Fruit fly (Drosophila melanogaster) whole organism, embryonic: ENCODE data around the gene eIF4E6.

Experiments
- Asciz ChIP-seq: fragments of 200-800 bp; sonication (Bioruptor generic); optimal IDR thresholded peaks from 2 replicates; lab custom pipeline; 2017; ENCODE audit warnings: missing biosample characterization, mild to moderate bottlenecking, missing genetic modification characterization, missing genetic modification reagents
- Atf3 ChIP-seq: fragments of 200-800 bp; sonication (Bioruptor generic); optimal IDR thresholded peaks from 3 replicates; lab custom pipeline; 2016; ENCODE audit warnings: missing biosample characterization, missing genetic modification characterization
- CG1233 ChIP-seq: fragments of 200-800 bp; sonication (Bioruptor generic); optimal IDR thresholded peaks from 4 replicates; lab custom pipeline; 2018; ENCODE audit warnings: missing biosample characterization, mild to moderate bottlenecking, missing genetic modification characterization
- CG14441 ChIP-seq: fragments of 200-800 bp; sonication (Bioruptor generic); IDR thresholded peaks from 2 replicates; pipeline ENCODE4 v1.3.6; 2022; ENCODE audit warnings: missing biosample characterization, missing genetic modification characterization
- CG15269 ChIP-seq: fragments of 200-800 bp; sonication (Bioruptor generic); optimal IDR thresholded peaks from 2 replicates; lab custom pipeline; 2018; ENCODE audit warnings: missing biosample characterization, mild to moderate bottlenecking, missing genetic modification characterization, moderate library complexity
- CG1529 ChIP-seq: fragments of 200-800 bp; sonication (Bioruptor generic); optimal IDR thresholded peaks from 3 replicates; lab custom pipeline; 2018; ENCODE audit warnings: missing biosample characterization, missing genetic modification characterization
- CG15514 ChIP-seq: fragments of 200-800 bp; sonication (Bioruptor generic); optimal IDR thresholded peaks from 3 replicates; lab custom pipeline; 2017; ENCODE audit warnings: missing biosample characterization, missing genetic modification characterization, mild to moderate bottlenecking, moderate library complexity, missing genetic modification reagents
- CG15696 ChIP-seq: fragments of 200-800 bp; sonication (Bioruptor generic); optimal IDR thresholded peaks from 2 replicates; lab custom pipeline; 2019; ENCODE audit warnings: missing biosample characterization, mild to moderate bottlenecking, missing genetic modification characterization, moderate library complexity
- CG1647 ChIP-seq: fragments of 200-800 bp; sonication (Bioruptor generic); optimal IDR thresholded peaks from 3 replicates; lab custom pipeline; 2016; ENCODE audit warnings: missing biosample characterization, missing genetic modification characterization
- CG17359 ChIP-seq: fragments of 200-800 bp; sonication (Bioruptor generic); optimal IDR thresholded peaks from 3 replicates; lab custom pipeline; 2018; ENCODE audit warnings: missing biosample characterization, mild to moderate bottlenecking, missing genetic modification characterization, moderate library complexity
- CG17361 ChIP-seq: fragments of 200-800 bp; sonication (Bioruptor generic); IDR thresholded peaks from 3 replicates; pipeline ENCODE4 v1.3.6; 2022; ENCODE audit warnings: missing biosample characterization, missing genetic modification characterization
- CG17385 ChIP-seq: fragments of 200-800 bp; sonication (Bioruptor generic); optimal IDR thresholded peaks from 3 replicates; lab custom pipeline; 2018; ENCODE audit warnings: missing biosample characterization, mild to moderate bottlenecking, missing genetic modification characterization
- CG17612 ChIP-seq: fragments of 200-800 bp; sonication (Bioruptor generic); IDR thresholded peaks from 2 replicates; pipeline ENCODE4 v1.3.6; 2022; ENCODE audit warnings: missing biosample characterization, missing genetic modification characterization
- CG18011 ChIP-seq: fragments of 200-800 bp; sonication (Bioruptor generic); optimal IDR thresholded peaks from 2 replicates; lab custom pipeline; 2017; ENCODE audit warnings: missing biosample characterization, missing genetic modification characterization, mild to moderate bottlenecking, moderate library complexity, missing genotype
- CG18476 ChIP-seq: fragments of 200-800 bp; sonication (Bioruptor generic); optimal IDR thresholded peaks from 2 replicates; lab custom pipeline; 2016; ENCODE audit warnings: missing biosample characterization, mild to moderate bottlenecking, missing genetic modification characterization
- CG2875 ChIP-seq: fragments of 200-800 bp; sonication (Bioruptor generic); optimal IDR thresholded peaks from 2 replicates; lab custom pipeline; 2017; ENCODE audit warnings: missing biosample characterization, mild to moderate bottlenecking, missing genetic modification characterization, missing genetic modification reagents
- CG34224 ChIP-seq: fragments of 200-800 bp; sonication (Bioruptor generic); IDR thresholded peaks from 3 replicates; pipeline ENCODE4 v1.3.6; 2022; ENCODE audit warnings: missing biosample characterization, missing genetic modification characterization; ENCODE audit not compliant: partially characterized antibody
- CG43689 ChIP-seq: fragments of 200-800 bp; sonication (Bioruptor generic); IDR thresholded peaks from 2 replicates; pipeline ENCODE4 v1.3.6; 2022; ENCODE audit warnings: missing biosample characterization, missing genetic modification characterization
- CG7786 ChIP-seq: fragments of 200-800 bp; sonication (Bioruptor generic); optimal IDR thresholded peaks from 2 replicates; lab custom pipeline; 2016; ENCODE audit warnings: missing biosample characterization, missing genetic modification characterization
- CG7839 ChIP-seq: fragments of 200-800 bp; sonication (Bioruptor generic); optimal IDR thresholded peaks from 3 replicates; lab custom pipeline; 2018; ENCODE audit warnings: missing biosample characterization, mild to moderate bottlenecking, missing genetic modification characterization, moderate library complexity
- CG8388 ChIP-seq: fragments of 200-800 bp; sonication (Bioruptor generic); optimal IDR thresholded peaks from 2 replicates; lab custom pipeline; 2019; ENCODE audit warnings: missing biosample characterization, mild to moderate bottlenecking, missing genetic modification characterization, moderate library complexity
- Chrac-16 ChIP-seq: fragments of 200-800 bp; sonication (Bioruptor generic); optimal IDR thresholded peaks from 3 replicates; lab custom pipeline; 2016; ENCODE audit warnings: missing biosample characterization, missing genetic modification characterization
- Dip2 ChIP-seq: fragments of 200-800 bp; sonication (Bioruptor generic); IDR thresholded peaks from 2 replicates; pipeline ENCODE4 v1.3.6; 2022; ENCODE audit warnings: missing biosample characterization, missing genetic modification characterization
- Drgx ChIP-seq: fragments of 200-800 bp; sonication (Bioruptor generic); IDR thresholded peaks from 2 replicates; pipeline ENCODE4 v1.3.6; 2022; ENCODE audit warnings: missing biosample characterization, missing genetic modification characterization
- E2f1 ChIP-seq: fragments of 200-800 bp; sonication (Bioruptor generic); IDR thresholded peaks from 2 replicates; pipeline ENCODE4 v1.3.6; 2022; ENCODE audit warnings: missing biosample characterization, missing genetic modification characterization
- Ets97D ChIP-seq: fragments of 200-800 bp; sonication (Bioruptor generic); optimal IDR thresholded peaks from 3 replicates; lab custom pipeline; 2016; ENCODE audit warnings: missing biosample characterization, missing genetic modification characterization
- HmgD ChIP-seq: fragments of 200-800 bp; sonication (Bioruptor generic); optimal IDR thresholded peaks from 3 replicates; lab custom pipeline; 2016; ENCODE audit warnings: missing biosample characterization, missing genetic modification characterization
- Hr51 ChIP-seq, 2 experiments: fragments of 200-800 bp; sonication (Bioruptor generic); optimal IDR thresholded peaks; 2 replicates in 1 of 2; 3 replicates in 1 of 2; lab custom pipeline; 2016 to 2018; ENCODE audit warnings: missing biosample characterization in 2 of 2, missing genetic modification characterization in 2 of 2, mild to moderate bottlenecking in 1 of 2, moderate library complexity in 1 of 2
- Pdp1 ChIP-seq, 2 experiments: fragments of 200-800 bp; sonication (Bioruptor generic); optimal IDR thresholded peaks; 3 replicates each; lab custom pipeline; 2016; ENCODE audit warnings: missing biosample characterization in 2 of 2, missing genetic modification characterization in 2 of 2, mild to moderate bottlenecking in 1 of 2, moderate library complexity in 1 of 2
- Ptx1 ChIP-seq: fragments of 200-800 bp; sonication (Bioruptor generic); IDR thresholded peaks from 2 replicates; pipeline ENCODE4 v1.3.6; 2022; ENCODE audit warnings: missing biosample characterization, missing genetic modification characterization
- Vsx1 ChIP-seq: fragments of 200-800 bp; sonication (Bioruptor generic); optimal IDR thresholded peaks from 2 replicates; lab custom pipeline; 2017; ENCODE audit warnings: missing biosample characterization, mild to moderate bottlenecking, missing genetic modification characterization, missing genetic modification reagents
- amos ChIP-seq: fragments of 200-800 bp; sonication (Bioruptor generic); IDR thresholded peaks from 2 replicates; pipeline ENCODE4 v1.3.6; 2022; ENCODE audit warnings: missing biosample characterization, missing genetic modification characterization; ENCODE audit not compliant: partially characterized antibody
- bigmax ChIP-seq: fragments of 200-800 bp; sonication (Bioruptor generic); optimal IDR thresholded peaks from 2 replicates; lab custom pipeline; 2018; ENCODE audit warnings: missing biosample characterization, mild to moderate bottlenecking, missing genetic modification characterization
- cg ChIP-seq: fragments of 200-800 bp; sonication (Bioruptor generic); optimal IDR thresholded peaks from 3 replicates; lab custom pipeline; 2019; ENCODE audit warnings: missing biosample characterization, mild to moderate bottlenecking, missing genetic modification characterization, moderate library complexity
- dysf ChIP-seq: fragments of 200-800 bp; sonication (Bioruptor generic); IDR thresholded peaks from 3 replicates; pipeline ENCODE4 v1.3.6; 2022; ENCODE audit warnings: missing biosample characterization, missing genetic modification characterization
- fd96Cb ChIP-seq: fragments of 200-800 bp; sonication (Bioruptor generic); optimal IDR thresholded peaks from 2 replicates; lab custom pipeline; 2018; ENCODE audit warnings: missing biosample characterization, mild to moderate bottlenecking, missing genetic modification characterization, moderate library complexity
- fu2 ChIP-seq: fragments of 200-800 bp; sonication (Bioruptor generic); optimal IDR thresholded peaks from 2 replicates; lab custom pipeline; 2016; ENCODE audit warnings: missing biosample characterization, missing genetic modification characterization
- gsb ChIP-seq: fragments of 200-800 bp; sonication (Bioruptor generic); IDR thresholded peaks from 2 replicates; pipeline ENCODE4 v1.3.6; 2022; ENCODE audit warnings: missing biosample characterization, missing genetic modification characterization
- hkb ChIP-seq, 2 experiments: fragments of 200-800 bp in 1 of 2; fragments of >200 bp in 1 of 2; sonication (Bioruptor generic) in 1 of 2; IDR thresholded peaks in 1 of 2; optimal IDR thresholded peaks in 1 of 2; 2 replicates each; pipeline versions ENCODE4 v1.3.6 to Lab custom; 2017 to 2022; ENCODE audit warnings: missing biosample characterization in 1 of 2, missing genetic modification characterization in 1 of 2
- nerfin-1 ChIP-seq: fragments of 200-800 bp; sonication (Bioruptor generic); optimal IDR thresholded peaks from 3 replicates; lab custom pipeline; 2019; ENCODE audit warnings: missing biosample characterization, mild to moderate bottlenecking, missing genetic modification characterization, moderate library complexity
- phol ChIP-seq: fragments of 200-800 bp; sonication (Bioruptor generic); optimal IDR thresholded peaks from 3 replicates; lab custom pipeline; 2018; ENCODE audit warnings: missing biosample characterization, mild to moderate bottlenecking, missing genetic modification characterization, moderate library complexity
- pum ChIP-seq: fragments of 200-800 bp; sonication (Bioruptor generic); optimal IDR thresholded peaks from 2 replicates; lab custom pipeline; 2016; ENCODE audit warnings: missing biosample characterization, missing genetic modification characterization
- sna ChIP-seq: fragments of 200-800 bp; sonication (Bioruptor generic); IDR thresholded peaks from 2 replicates; pipeline ENCODE4 v1.3.6; 2022; ENCODE audit warnings: missing biosample characterization, missing genetic modification characterization; ENCODE audit not compliant: partially characterized antibody
- stwl ChIP-seq: fragments of 200-800 bp; sonication (Bioruptor generic); optimal IDR thresholded peaks from 3 replicates; lab custom pipeline; 2018; ENCODE audit warnings: missing biosample characterization, mild to moderate bottlenecking, missing genetic modification characterization, moderate library complexity
- wek ChIP-seq: fragments of 200-800 bp; sonication (Bioruptor generic); optimal IDR thresholded peaks from 3 replicates; lab custom pipeline; 2018; ENCODE audit warnings: missing biosample characterization, mild to moderate bottlenecking, missing genetic modification characterization, moderate library complexity
- zfh1 ChIP-seq: fragments of 200-800 bp; sonication (Bioruptor generic); IDR thresholded peaks from 3 replicates; pipeline ENCODE4 v1.3.6; 2022; ENCODE audit warnings: missing biosample characterization, missing genetic modification characterization
- zfh2 ChIP-seq: fragments of 200-800 bp; sonication (Bioruptor generic); optimal IDR thresholded peaks from 2 replicates; lab custom pipeline; 2016; ENCODE audit warnings: missing biosample characterization, missing genetic modification characterization

Gene eIF4E6

dm6 chr3R:29039704-29040430 is 12.9 kb upstream of the eIF4E6 start (continued):
- TF ChIP-seq fu2 (GFP tag; lab: Kevin White, UChicago) (peak; percentile 26), Chrac-16 (GFP tag; lab: Kevin White, UChicago) (peak; percentile 43), CG17359 (tag; lab: Kevin White, UChicago) (peak; percentile 44), nerfin-1 (tag; lab: Kevin White, UChicago) (no peak), CG2875 (GFP tag; lab: Kevin White, UChicago) (no peak), CG17385 (GFP tag; lab: Kevin White, UChicago) (peak; percentile 39), CG17361 (no peak), Vsx1 (GFP tag; lab: Kevin White, UChicago) (peak; percentile 24), CG14441 (GFP tag; lab: Robert Waterston, UW) (0 out of 2 replicates have a peak, but pooled peaks have one; percentile 12), phol (tag; lab: Kevin White, UChicago) (peak; percentile 17), Asciz (GFP tag; lab: Kevin White, UChicago) (no peak), CG8388 (GFP tag; lab: Kevin White, UChicago) (peak; percentile 25), zfh2 (GFP tag; lab: Kevin White, UChicago) (peak; percentile 32), amos (GFP tag; lab: Robert Waterston, UW) (peak; percentile 6; the same call in 1 of the 2 replicates), CG18476 (GFP tag; lab: Kevin White, UChicago) (peak; percentile 51), cg (GFP tag; lab: Kevin White, UChicago) (peak; percentile 68), stwl (tag; lab: Kevin White, UChicago) (peak; percentile 95), CG7839 (tag; lab: Kevin White, UChicago) (peak; percentile 6), CG15696 (tag; lab: Kevin White, UChicago) (no peak), CG1529 (GFP tag; lab: Kevin White, UChicago) (no peak), HmgD (GFP tag; lab: Kevin White, UChicago) (no peak), zfh1 (GFP tag; lab: Robert Waterston, UW) (0 out of 3 replicates have a peak, but pooled peaks have one; percentile 50), Hr51 (GFP tag; optimal IDR thresholded peaks at IDR 0.05; lab: Kevin White, UChicago) (no peak), CG15269 (tag; lab: Kevin White, UChicago) (no peak), CG34224 (GFP tag; lab: Robert Waterston, UW) (peak; percentile 8; the same call in 1 of the 3 replicates), pum (GFP tag; lab: Kevin White, UChicago) (peak; percentile 23), Atf3 (peak; percentile 19), hkb (optimal IDR thresholded peaks at IDR 0.05; lab: Kevin White, UChicago) (no peak), hkb (GFP tag; IDR thresholded peaks at IDR 0.05; lab: Robert Waterston, UW) (0 out of 2 replicates have a peak, but pooled peaks have one; percentile 10), Ptx1 (GFP tag; lab: Robert Waterston, UW) (0 out of 2 replicates have a peak, but pooled peaks have one; percentile 7), Dip2 (GFP tag; lab: Robert Waterston, UW) (no peak), Ets97D (GFP tag; lab: Kevin White, UChicago) (peak; percentile 80), gsb (GFP tag; lab: Robert Waterston, UW) (no peak), Drgx (GFP tag; lab: Robert Waterston, UW) (no peak), CG18011 (GFP tag; lab: Kevin White, UChicago) (peak; percentile 38), E2f1 (0 out of 2 replicates have a peak, but pooled peaks have one; percentile 25), CG43689 (GFP tag; lab: Robert Waterston, UW) (no peak), CG1233 (GFP tag; lab: Kevin White, UChicago) (peak; percentile 15), Pdp1 (GFP tag; optimal IDR thresholded peaks at IDR 0.05; lab: Kevin White, UChicago) (peak in 1 of 2 experiments; percentile 8), CG7786 (GFP tag; lab: Kevin White, UChicago) (peak; percentile 12), sna (GFP tag; lab: Robert Waterston, UW) (0 out of 2 replicates have a peak, but pooled peaks have one; percentile 30), bigmax (no peak), wek (GFP tag; lab: Kevin White, UChicago) (no peak), CG1647 (GFP tag; lab: Kevin White, UChicago) (peak; percentile 30), CG15514 (GFP tag; lab: Kevin White, UChicago) (peak; percentile 56), dysf (GFP tag; lab: Robert Waterston, UW) (0 out of 3 replicates have a peak, but pooled peaks have one; percentile 8), fd96Cb (tag; lab: Kevin White, UChicago) (peak; percentile 8), CG17612 (GFP tag; lab: Robert Waterston, UW) (no peak)
